Worm (Caenorhabditis elegans) whole organism, young adult: ENCODE data around the gene sra-11.

Experiments
- B0019.2 ChIP-seq: fragments of 200-800 bp; sonication (Bioruptor generic); conservative IDR thresholded peaks from 2 replicates; pipeline ENCODE4 v1.3.6; 2022; ENCODE audit warnings: missing genetic modification reagents, missing genetic modification characterization, missing compliant biosample characterization
- B0035.1 ChIP-seq: sonication (generic microtip); optimal IDR thresholded peaks from 2 replicates; lab custom pipeline; 2016; ENCODE audit warnings: missing genetic modification characterization, mild to moderate bottlenecking, missing compliant biosample characterization, missing genotype, missing genetic modification reagents
- B0261.1 ChIP-seq: sonication (generic microtip); optimal IDR thresholded peaks from 2 replicates; lab custom pipeline; 2016; ENCODE audit warnings: mild to moderate bottlenecking, missing genetic modification characterization, moderate library complexity, missing compliant biosample characterization
- B0336.3 ChIP-seq: fragments of 200-800 bp; sonication (Bioruptor generic); IDR thresholded peaks from 2 replicates; pipeline ENCODE4 v1.3.6; 2022; ENCODE audit warnings: missing genetic modification characterization, missing compliant biosample characterization
- D2030.7 ChIP-seq: fragments of 200-800 bp; sonication (Bioruptor generic); IDR thresholded peaks from 2 replicates; pipeline ENCODE4 v1.3.6; 2022; ENCODE audit warnings: missing genetic modification reagents, missing genetic modification characterization, missing compliant biosample characterization
- F22D6.2 ChIP-seq: sonication (generic microtip); optimal IDR thresholded peaks from 2 replicates; lab custom pipeline; 2016; ENCODE audit warnings: mild to moderate bottlenecking, missing genetic modification characterization, missing compliant biosample characterization
- F33H1.4 ChIP-seq: fragments of 200-800 bp; sonication (Bioruptor generic); IDR thresholded peaks from 2 replicates; pipeline ENCODE4 v1.3.6; 2022; ENCODE audit warnings: missing genetic modification reagents, missing genetic modification characterization, missing compliant biosample characterization
- F39B2.1 ChIP-seq: fragments of 200-800 bp; sonication (Bioruptor generic); IDR thresholded peaks from 2 replicates; pipeline ENCODE4 v1.3.6; 2022; ENCODE audit warnings: missing genetic modification reagents, missing genetic modification characterization, missing compliant biosample characterization
- F52B5.7 ChIP-seq: sonication (generic microtip); optimal IDR thresholded peaks from 2 replicates; lab custom pipeline; 2016; ENCODE audit warnings: mild to moderate bottlenecking, missing genetic modification characterization, missing compliant biosample characterization
- F55B11.4 ChIP-seq: sonication (generic microtip); optimal IDR thresholded peaks from 2 replicates; lab custom pipeline; 2016; ENCODE audit warnings: missing compliant biosample characterization, missing genetic modification characterization, borderline replicate concordance; ENCODE audit not compliant: insufficient read depth
- K12H6.12 ChIP-seq: fragments of 200-800 bp; sonication (Bioruptor generic); optimal IDR thresholded peaks from 2 replicates; lab custom pipeline; 2018; ENCODE audit warnings: mild to moderate bottlenecking, missing genetic modification characterization, missing compliant biosample characterization
- T07F8.4 ChIP-seq: sonication (generic microtip); optimal IDR thresholded peaks from 2 replicates; lab custom pipeline; 2016; ENCODE audit warnings: mild to moderate bottlenecking, missing genetic modification characterization, moderate library complexity, missing compliant biosample characterization
- T26A5.8 ChIP-seq: sonication (generic microtip); optimal IDR thresholded peaks from 2 replicates; lab custom pipeline; 2016; ENCODE audit warnings: missing genetic modification characterization, missing compliant biosample characterization
- Y56A3A.18 ChIP-seq: fragments of 200-800 bp; sonication (Bioruptor generic); IDR thresholded peaks from 2 replicates; pipeline ENCODE4 v1.3.6; 2022; ENCODE audit warnings: missing genetic modification reagents, missing genetic modification characterization, missing compliant biosample characterization
- Y79H2A.3 ChIP-seq: fragments of 200-800 bp; sonication (Bioruptor generic); conservative IDR thresholded peaks from 2 replicates; pipeline ENCODE4 v1.3.6; 2022; ENCODE audit warnings: missing genetic modification reagents, missing genetic modification characterization, missing compliant biosample characterization
- Y95B8A.8 ChIP-seq: fragments of 200-800 bp; sonication (Bioruptor generic); IDR thresholded peaks from 2 replicates; pipeline ENCODE4 v1.3.6; 2022; ENCODE audit warnings: missing genetic modification reagents, missing genetic modification characterization, missing compliant biosample characterization
- ZK185.1 ChIP-seq: sonication (generic microtip); optimal IDR thresholded peaks from 2 replicates; lab custom pipeline; 2016; ENCODE audit warnings: mild to moderate bottlenecking, missing genetic modification characterization, missing compliant biosample characterization; ENCODE audit not compliant: poor library complexity, severe bottlenecking
- atf-7 ChIP-seq: sonication (generic microtip); optimal IDR thresholded peaks from 2 replicates; lab custom pipeline; 2017; ENCODE audit warnings: mild to moderate bottlenecking, missing genetic modification characterization, missing compliant biosample characterization
- attf-5 ChIP-seq: fragments of 200-800 bp; sonication (Bioruptor generic); optimal IDR thresholded peaks from 2 replicates; lab custom pipeline; 2018; ENCODE audit warnings: mild to moderate bottlenecking, missing genetic modification characterization, missing compliant biosample characterization
- ceh-40 ChIP-seq: fragments of 200-800 bp; sonication (Bioruptor generic); IDR thresholded peaks from 2 replicates; pipeline ENCODE4 v1.3.6; 2022; ENCODE audit warnings: missing genetic modification characterization, missing compliant biosample characterization
- dpff-1 ChIP-seq: sonication (generic microtip); optimal IDR thresholded peaks from 2 replicates; lab custom pipeline; 2017; ENCODE audit warnings: mild to moderate bottlenecking, missing genetic modification characterization, missing compliant biosample characterization
- dpl-1 ChIP-seq: fragments of 150-350 bp; optimal IDR thresholded peaks from 2 replicates; lab custom pipeline; 2014; ENCODE audit warnings: missing biosample characterization, missing genetic modification reagents, missing genetic modification characterization
- egl-18 ChIP-seq: fragments of 200-800 bp; sonication (Bioruptor generic); IDR thresholded peaks from 2 replicates; pipeline ENCODE4 v1.3.6; 2022; ENCODE audit warnings: missing genetic modification reagents, missing genetic modification characterization, missing compliant biosample characterization
- ekl-4 ChIP-seq: fragments of 200-800 bp; sonication (Bioruptor generic); IDR thresholded peaks from 2 replicates; pipeline ENCODE4 v1.3.6; 2022; ENCODE audit warnings: missing genetic modification reagents, missing genetic modification characterization, missing compliant biosample characterization
- gei-17 ChIP-seq: fragments of 200-800 bp; sonication (Bioruptor generic); optimal IDR thresholded peaks from 2 replicates; lab custom pipeline; 2018; ENCODE audit warnings: mild to moderate bottlenecking, missing genetic modification characterization, missing compliant biosample characterization
- hsf-1 ChIP-seq: fragments of 200-800 bp; sonication (Bioruptor generic); IDR thresholded peaks from 2 replicates; pipeline ENCODE4 v1.3.6; 2022; ENCODE audit warnings: missing genetic modification reagents, missing genetic modification characterization, missing compliant biosample characterization
- let-526 ChIP-seq: fragments of 200-800 bp; sonication (Bioruptor generic); IDR thresholded peaks from 2 replicates; pipeline ENCODE4 v1.3.6; 2022; ENCODE audit warnings: missing genetic modification reagents, missing genetic modification characterization, missing compliant biosample characterization
- lin-54 ChIP-seq: fragments of 200-800 bp; sonication (Bioruptor generic); optimal IDR thresholded peaks from 2 replicates; lab custom pipeline; 2018; ENCODE audit warnings: mild to moderate bottlenecking, missing genetic modification characterization, missing compliant biosample characterization
- lsy-27 ChIP-seq: sonication (generic microtip); optimal IDR thresholded peaks from 2 replicates; lab custom pipeline; 2017; ENCODE audit warnings: missing genetic modification characterization, mild to moderate bottlenecking, missing compliant biosample characterization, antibody characterized with exemption, missing genotype, borderline replicate concordance; ENCODE audit not compliant: insufficient read depth
- madf-3 ChIP-seq: fragments of 200-800 bp; sonication (Bioruptor generic); IDR thresholded peaks from 2 replicates; pipeline ENCODE4 v1.3.6; 2022; ENCODE audit warnings: missing genetic modification reagents, missing genetic modification characterization, missing compliant biosample characterization
- madf-8 ChIP-seq: fragments of 200-800 bp; sonication (Bioruptor generic); conservative IDR thresholded peaks from 2 replicates; pipeline ENCODE4 v1.3.6; 2022; ENCODE audit warnings: missing genetic modification reagents, missing genetic modification characterization, missing compliant biosample characterization
- mcd-1 ChIP-seq: fragments of 200-800 bp; sonication (Bioruptor generic); IDR thresholded peaks from 2 replicates; pipeline ENCODE4 v1.3.6; 2022; ENCODE audit warnings: missing genetic modification reagents, missing genetic modification characterization, missing compliant biosample characterization
- mxl-1 ChIP-seq: sonication (generic microtip); optimal IDR thresholded peaks from 2 replicates; lab custom pipeline; 2016; ENCODE audit warnings: missing genetic modification characterization, missing compliant biosample characterization
- nfya-1 ChIP-seq: sonication (generic microtip); optimal IDR thresholded peaks from 2 replicates; lab custom pipeline; 2017; ENCODE audit warnings: antibody characterized with exemption, missing compliant biosample characterization, missing genetic modification characterization, borderline replicate concordance; ENCODE audit not compliant: insufficient read depth
- nhr-179 ChIP-seq: sonication (generic microtip); optimal IDR thresholded peaks from 2 replicates; lab custom pipeline; 2016; ENCODE audit warnings: mild to moderate bottlenecking, missing genetic modification characterization, missing compliant biosample characterization
- nhr-80 ChIP-seq: sonication (generic microtip); optimal IDR thresholded peaks from 2 replicates; lab custom pipeline; 2016; ENCODE audit warnings: missing genetic modification characterization, missing compliant biosample characterization
- pbrm-1 ChIP-seq: fragments of 200-800 bp; sonication (Bioruptor generic); IDR thresholded peaks from 2 replicates; pipeline ENCODE4 v1.3.6; 2022; ENCODE audit warnings: missing genetic modification reagents, missing genetic modification characterization, missing compliant biosample characterization
- sdz-38 ChIP-seq: sonication (generic microtip); optimal IDR thresholded peaks from 2 replicates; lab custom pipeline; 2016; ENCODE audit warnings: missing genotype, missing genetic modification characterization, missing compliant biosample characterization
- snpc-1.3 ChIP-seq: sonication (generic microtip); optimal IDR thresholded peaks from 2 replicates; lab custom pipeline; 2017; ENCODE audit warnings: missing genetic modification characterization, mild to moderate bottlenecking, missing compliant biosample characterization, antibody characterized with exemption, moderate library complexity, missing genotype, missing genetic modification reagents; ENCODE audit not compliant: insufficient read depth
- snpc-3.4 ChIP-seq: sonication (generic microtip); optimal IDR thresholded peaks from 2 replicates; lab custom pipeline; 2017; ENCODE audit warnings: missing genetic modification characterization, mild to moderate bottlenecking, missing compliant biosample characterization, antibody characterized with exemption, moderate library complexity, missing genotype, missing genetic modification reagents
- snpc-4 ChIP-seq, 5 experiments: fragments of 150-350 bp in 1 of 5; sonication (generic microtip) in 4 of 5; optimal IDR thresholded peaks; 2 replicates each; lab custom pipeline; 2014 to 2018; ENCODE audit warnings: missing genetic modification characterization in 5 of 5, missing biosample characterization in 3 of 5, antibody characterized with exemption in 2 of 5, mild to moderate bottlenecking in 2 of 5, missing compliant biosample characterization in 2 of 5, missing genotype in 2 of 5, moderate library complexity in 2 of 5, missing genetic modification reagents in 1 of 5
- zfh-2 ChIP-seq: fragments of 200-800 bp; sonication (Bioruptor generic); conservative IDR thresholded peaks from 2 replicates; pipeline ENCODE4 v1.3.6; 2022; ENCODE audit warnings: missing genetic modification reagents, missing genetic modification characterization, missing compliant biosample characterization
- zim-3 ChIP-seq: sonication (generic microtip); optimal IDR thresholded peaks from 2 replicates; lab custom pipeline; 2017; ENCODE audit warnings: mild to moderate bottlenecking, missing genetic modification characterization, moderate library complexity, missing compliant biosample characterization
- ztf-22 ChIP-seq: fragments of 200-800 bp; sonication (Bioruptor generic); optimal IDR thresholded peaks from 2 replicates; lab custom pipeline; 2018; ENCODE audit warnings: mild to moderate bottlenecking, missing genetic modification characterization, moderate library complexity, missing compliant biosample characterization

The sra-11 gene

DNA sequence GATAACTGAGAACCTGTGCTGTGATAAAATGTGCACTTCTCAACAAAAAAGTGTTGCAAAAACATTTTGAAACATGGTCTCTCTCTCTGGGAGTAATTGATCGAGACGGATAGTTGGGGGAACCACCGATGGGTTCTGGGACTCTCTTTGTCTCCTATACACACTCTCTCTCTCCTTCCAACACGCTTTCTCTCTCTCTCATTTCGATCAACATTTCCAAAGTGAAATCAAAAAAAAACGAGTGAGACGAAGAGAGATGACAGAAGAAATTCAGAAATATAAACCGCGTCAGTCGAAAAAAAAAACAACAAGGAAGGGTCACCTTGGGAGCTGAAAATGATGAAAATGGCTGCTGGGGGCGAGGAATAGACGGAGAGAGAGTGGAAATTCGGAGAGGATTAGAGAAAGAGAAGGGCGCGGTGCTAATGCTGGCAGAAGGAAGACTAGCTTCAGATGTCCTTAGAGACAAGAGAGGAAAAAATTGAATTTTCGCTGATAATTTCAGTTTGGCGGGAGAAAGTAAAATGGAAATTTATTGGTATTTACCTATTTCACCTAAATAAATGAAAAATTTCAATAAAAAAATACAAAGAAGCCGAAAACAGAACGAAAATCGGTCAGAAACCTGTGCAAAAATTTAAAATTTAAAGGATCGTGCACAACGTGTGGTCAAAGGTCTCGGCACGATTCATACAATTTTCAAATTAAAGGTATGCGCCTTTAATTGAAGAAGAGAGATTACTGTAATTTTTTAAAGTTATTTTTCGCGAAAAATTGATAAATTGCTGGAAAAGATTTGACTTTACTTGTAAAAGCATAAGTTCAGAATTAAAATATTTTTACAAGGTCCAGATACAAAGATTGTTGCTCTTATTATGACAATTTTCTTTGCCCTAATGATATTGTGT lies 47.1 kb downstream of the sra-11 start (continued):
- TF ChIP-seq snpc-4 (GFP tag; optimal IDR thresholded peaks at IDR 0.05; lab: Kevin White, UChicago) (no peak), snpc-4 (tag; optimal IDR thresholded peaks at IDR 0.05; lab: Kevin White, UChicago) (peak in 1 of 4 experiments; percentile 13), B0336.3 (GFP tag; lab: Robert Waterston, UW) (no peak), F22D6.2 (tag; lab: Kevin White, UChicago) (no peak), Y95B8A.8 (GFP tag; lab: Robert Waterston, UW) (peak; percentile 35; the same call in 1 of the 2 replicates), lin-54 (GFP tag; lab: Kevin White, UChicago) (no peak), Y79H2A.3 (GFP tag; lab: Robert Waterston, UW) (no peak), F39B2.1 (GFP tag; lab: Robert Waterston, UW) (no peak), ZK185.1 (tag; lab: Kevin White, UChicago) (no peak), mcd-1 (GFP tag; lab: Robert Waterston, UW) (no peak), zfh-2 (peak; percentile 39; the same call in 1 of the 2 replicates), madf-3 (GFP tag; lab: Robert Waterston, UW) (no peak), zim-3 (tag; lab: Kevin White, UChicago) (no peak), madf-8 (GFP tag; lab: Robert Waterston, UW) (peak; percentile 57), snpc-3.4 (tag; lab: Kevin White, UChicago) (peak; percentile 54), T26A5.8 (tag; lab: Kevin White, UChicago) (no peak), pbrm-1 (GFP tag; lab: Robert Waterston, UW) (peak; percentile 20; the same call in 1 of the 2 replicates), nhr-80 (tag; lab: Kevin White, UChicago) (no peak), lsy-27 (tag; lab: Kevin White, UChicago) (no peak), nhr-179 (tag; lab: Kevin White, UChicago) (no peak), dpl-1 (peak; percentile 16), ekl-4 (GFP tag; lab: Robert Waterston, UW) (no peak), Y56A3A.18 (GFP tag; lab: Robert Waterston, UW) (no peak), hsf-1 (GFP tag; lab: Robert Waterston, UW) (no peak), atf-7 (no peak), F52B5.7 (no peak), mxl-1 (tag; lab: Kevin White, UChicago) (no peak), egl-18 (GFP tag; lab: Robert Waterston, UW) (no peak), ztf-22 (GFP tag; lab: Kevin White, UChicago) (no peak)

ce11 chrII:10861723-10862486 lies 48.2 kb downstream of the sra-11 start:
- TF ChIP-seq B0035.1 (tag; lab: Kevin White, UChicago) (no peak), B0019.2 (no peak), sdz-38 (no peak), nfya-1 (tag; lab: Kevin White, UChicago) (no peak), B0261.1 (tag; lab: Kevin White, UChicago) (no peak), attf-5 (GFP tag; lab: Kevin White, UChicago) (no peak), ceh-40 (GFP tag; lab: Robert Waterston, UW) (no peak), gei-17 (no peak), let-526 (GFP tag; lab: Robert Waterston, UW) (no peak), snpc-1.3 (tag; lab: Kevin White, UChicago) (no peak), D2030.7 (GFP tag; lab: Robert Waterston, UW) (no peak), snpc-3.4 (tag; lab: Kevin White, UChicago) (no peak), dpff-1 (no peak), F33H1.4 (no peak), K12H6.12 (tag; lab: Kevin White, UChicago) (no peak), T07F8.4 (no peak), F55B11.4 (tag; lab: Kevin White, UChicago) (no peak)
